Fruit fly (Drosophila melanogaster) Kc167 (cell line): ENCODE results near the gene Frq2.

Source experiments
- Myc ChIP-seq: fragments of >200 bp; optimal IDR thresholded peaks from 2 replicates; lab custom pipeline; 2017; ENCODE audit warnings: missing external identifiers
- Sin3A ChIP-seq: fragments of >200 bp; optimal IDR thresholded peaks from 2 replicates; lab custom pipeline; 2018; ENCODE audit warnings: missing external identifiers
- h ChIP-seq: fragments of >200 bp; optimal IDR thresholded peaks from 3 replicates; lab custom pipeline; 2018; ENCODE audit warnings: missing external identifiers
- insv ChIP-seq: fragments of >200 bp; optimal IDR thresholded peaks from 3 replicates; lab custom pipeline; 2018; ENCODE audit warnings: missing external identifiers
- psq ChIP-seq: fragments of >200 bp; optimal IDR thresholded peaks from 2 replicates; lab custom pipeline; 2017; ENCODE audit warnings: missing external identifiers
- ttk ChIP-seq: sonication (Bioruptor generic); optimal IDR thresholded peaks from 2 replicates; lab custom pipeline; 2017; ENCODE audit warnings: missing external identifiers

- TF ChIP-seq insv (lab: Kevin White, UChicago) (no peak), psq (lab: Kevin White, UChicago) (no peak), ttk (lab: Kevin White, UChicago) (no peak), Myc (lab: Kevin White, UChicago) (no peak), h (lab: Kevin White, UChicago) (no peak), Sin3A (lab: Kevin White, UChicago) (no peak)
These were observed 27.6 kb downstream of the Frq2 start, which contains the start of gene Hesr for dm6 chrX:18205044-18205443.
